Worm (Caenorhabditis elegans) whole organism, L4 larva: ENCODE measurements around the gene Y22D7AL.16.

Experiments
- D1046.2 ChIP-seq: fragments of 200-800 bp; sonication (Bioruptor generic); IDR thresholded peaks from 2 replicates; pipeline ENCODE4 v1.3.6; 2022; ENCODE audit warnings: missing genetic modification characterization, missing compliant biosample characterization
- F49E8.2 ChIP-seq: sonication (generic microtip); optimal IDR thresholded peaks from 2 replicates; lab custom pipeline; 2016; ENCODE audit warnings: missing compliant biosample characterization, mild to moderate bottlenecking, missing genetic modification characterization, borderline replicate concordance
- T26A8.4 ChIP-seq: fragments of 200-800 bp; sonication (Bioruptor generic); IDR thresholded peaks from 2 replicates; pipeline ENCODE4 v1.3.6; 2022; ENCODE audit warnings: missing genetic modification characterization, missing compliant biosample characterization
- Y105C5A.15 ChIP-seq: fragments of 200-800 bp; sonication (Bioruptor generic); IDR thresholded peaks from 2 replicates; pipeline ENCODE4 v1.3.6; 2022; ENCODE audit warnings: missing genetic modification characterization, missing compliant biosample characterization
- Y75B8A.6 ChIP-seq: fragments of 200-800 bp; sonication (Bioruptor generic); IDR thresholded peaks from 2 replicates; pipeline ENCODE4 v1.3.6; 2022; ENCODE audit warnings: missing genetic modification reagents, missing genetic modification characterization, missing compliant biosample characterization
- ZK546.5 ChIP-seq, 2 experiments: sonication (generic microtip); optimal IDR thresholded peaks; 2 replicates each; lab custom pipeline; 2017; ENCODE audit warnings: missing biosample characterization in 2 of 2, missing genetic modification characterization in 2 of 2
- aha-1 ChIP-seq: fragments of 150-350 bp; peaks from one replicate; lab custom pipeline; 2014; ENCODE audit warnings: missing biosample characterization, missing genetic modification characterization
- ceh-20 ChIP-seq: fragments of 200-800 bp; sonication (Bioruptor generic); IDR thresholded peaks from 2 replicates; pipeline ENCODE4 v1.3.6; 2022; ENCODE audit warnings: missing genetic modification reagents, missing genetic modification characterization, missing compliant biosample characterization
- ceh-28 ChIP-seq: fragments of 150-350 bp; optimal IDR thresholded peaks from 2 replicates; lab custom pipeline; 2014; ENCODE audit warnings: missing biosample characterization, missing genetic modification reagents, missing genetic modification characterization
- ces-1 ChIP-seq: fragments of 150-350 bp; sonication (generic microtip); optimal IDR thresholded peaks from 4 replicates; lab custom pipeline; 2014; ENCODE audit warnings: missing biosample characterization, missing genetic modification reagents, missing genetic modification characterization
- cey-2 ChIP-seq: sonication (generic microtip); optimal IDR thresholded peaks from 3 replicates; lab custom pipeline; 2017; ENCODE audit warnings: missing genetic modification characterization, mild to moderate bottlenecking, missing compliant biosample characterization, antibody characterized with exemption, borderline replicate concordance; ENCODE audit not compliant: insufficient read depth
- daf-16 ChIP-seq, 3 experiments: sonication (generic microtip); optimal IDR thresholded peaks; 2 replicates each; lab custom pipeline; 2016 to 2017; ENCODE audit warnings: missing genetic modification characterization in 3 of 3, missing genetic modification reagents in 3 of 3, mild to moderate bottlenecking in 2 of 3, missing compliant biosample characterization in 2 of 3, missing biosample characterization in 1 of 3, moderate library complexity in 1 of 3
- dmd-6 ChIP-seq: fragments of 200-800 bp; sonication (Bioruptor generic); IDR thresholded peaks from 2 replicates; pipeline ENCODE4 v1.3.6; 2022; ENCODE audit warnings: missing genetic modification reagents, missing genetic modification characterization, missing compliant biosample characterization
- dmd-8 ChIP-seq: fragments of 200-800 bp; sonication (Bioruptor generic); IDR thresholded peaks from 2 replicates; pipeline ENCODE4 v1.3.6; 2022; ENCODE audit warnings: missing genetic modification characterization, missing compliant biosample characterization
- dmd-9 ChIP-seq: fragments of 200-800 bp; sonication (Bioruptor generic); IDR thresholded peaks from 2 replicates; pipeline ENCODE4 v1.3.6; 2022; ENCODE audit warnings: missing genetic modification reagents, missing genetic modification characterization, missing compliant biosample characterization
- dpl-1 ChIP-seq: fragments of 150-350 bp; optimal IDR thresholded peaks from 2 replicates; lab custom pipeline; 2014; ENCODE audit warnings: missing biosample characterization, missing genetic modification reagents, missing genetic modification characterization
- duxl-1 ChIP-seq: sonication (generic microtip); optimal IDR thresholded peaks from 2 replicates; lab custom pipeline; 2016; ENCODE audit warnings: mild to moderate bottlenecking, missing genetic modification characterization, moderate library complexity, missing compliant biosample characterization; ENCODE audit not compliant: poor library complexity
- fkh-10 ChIP-seq: fragments of 150-350 bp; optimal IDR thresholded peaks from 2 replicates; lab custom pipeline; 2014; ENCODE audit warnings: missing biosample characterization, missing genetic modification reagents, missing genetic modification characterization
- gei-8 ChIP-seq: fragments of 200-800 bp; sonication (Bioruptor generic); optimal IDR thresholded peaks from 2 replicates; lab custom pipeline; 2018; ENCODE audit warnings: mild to moderate bottlenecking, missing genetic modification characterization, missing compliant biosample characterization
- hlh-11 ChIP-seq: fragments of 200-800 bp; sonication (Bioruptor generic); optimal IDR thresholded peaks from 2 replicates; lab custom pipeline; 2018; ENCODE audit warnings: mild to moderate bottlenecking, missing genetic modification characterization, missing compliant biosample characterization
- hlh-30 ChIP-seq: sonication (generic microtip); optimal IDR thresholded peaks from 2 replicates; lab custom pipeline; 2017; ENCODE audit warnings: antibody characterized with exemption, mild to moderate bottlenecking, missing genetic modification characterization, missing compliant biosample characterization; ENCODE audit not compliant: insufficient read depth
- lir-3 ChIP-seq: sonication (generic microtip); optimal IDR thresholded peaks from 2 replicates; lab custom pipeline; 2016; ENCODE audit warnings: mild to moderate bottlenecking, missing genetic modification characterization, missing compliant biosample characterization
- lsy-2 ChIP-seq, 2 experiments: fragments of 150-350 bp in 1 of 2; sonication (generic microtip) in 1 of 2; optimal IDR thresholded peaks; 2 replicates each; lab custom pipeline; 2014 to 2017; ENCODE audit warnings: missing biosample characterization in 2 of 2, missing genetic modification characterization in 2 of 2
- mdl-1 ChIP-seq, 2 experiments: fragments of 150-350 bp in 1 of 2; sonication (generic microtip) in 1 of 2; optimal IDR thresholded peaks; 2 replicates each; lab custom pipeline; 2014 to 2017; ENCODE audit warnings: missing biosample characterization in 2 of 2, missing genetic modification characterization in 2 of 2
- mdt-29 ChIP-seq: fragments of 200-800 bp; sonication (Bioruptor generic); IDR thresholded peaks from 2 replicates; pipeline ENCODE4 v1.3.6; 2022; ENCODE audit warnings: missing genetic modification reagents, missing genetic modification characterization, missing compliant biosample characterization
- mep-1 ChIP-seq: fragments of 150-350 bp; sonication (generic microtip); optimal IDR thresholded peaks from 3 replicates; lab custom pipeline; 2014; ENCODE audit warnings: missing biosample characterization, missing genetic modification characterization
- mes-2 ChIP-seq: sonication (generic microtip); optimal IDR thresholded peaks from 2 replicates; lab custom pipeline; 2016; ENCODE audit warnings: missing genotype, mild to moderate bottlenecking, missing genetic modification characterization, missing compliant biosample characterization; ENCODE audit not compliant: poor library complexity, severe bottlenecking
- mxl-3 ChIP-seq: fragments of 200-800 bp; sonication (Bioruptor generic); optimal IDR thresholded peaks from 2 replicates; lab custom pipeline; 2018; ENCODE audit warnings: mild to moderate bottlenecking, missing genetic modification characterization, missing compliant biosample characterization
- nhr-10 ChIP-seq: fragments of 150-350 bp; optimal IDR thresholded peaks from 2 replicates; lab custom pipeline; 2014; ENCODE audit warnings: missing biosample characterization, missing genetic modification characterization
- nhr-11 ChIP-seq: fragments of 150-350 bp; optimal IDR thresholded peaks from 2 replicates; lab custom pipeline; 2014; ENCODE audit warnings: missing biosample characterization, missing genetic modification characterization
- nhr-28 ChIP-seq: fragments of 150-350 bp; optimal IDR thresholded peaks from 2 replicates; lab custom pipeline; 2014; ENCODE audit warnings: missing biosample characterization, missing genetic modification characterization
- nhr-42 ChIP-seq: fragments of 200-800 bp; sonication (Bioruptor generic); IDR thresholded peaks from 2 replicates; pipeline ENCODE4 v1.3.6; 2022; ENCODE audit warnings: missing genetic modification characterization, missing compliant biosample characterization
- nhr-77 ChIP-seq: fragments of 150-350 bp; optimal IDR thresholded peaks from 2 replicates; lab custom pipeline; 2014; ENCODE audit warnings: missing biosample characterization, missing genetic modification characterization
- pha-4 ChIP-seq, 2 experiments: fragments of 150-350 bp in 1 of 2; fragments of 200-800 bp in 1 of 2; sonication (Bioruptor generic) in 1 of 2; IDR thresholded peaks in 1 of 2; optimal IDR thresholded peaks in 1 of 2; 2 replicates each; pipeline versions ENCODE4 v1.3.6 to Lab custom; 2014 to 2022; ENCODE audit warnings: missing genetic modification characterization in 2 of 2, missing genetic modification reagents in 2 of 2, missing biosample characterization in 1 of 2, missing compliant biosample characterization in 1 of 2
- pqm-1 ChIP-seq: sonication (generic microtip); optimal IDR thresholded peaks from 2 replicates; lab custom pipeline; 2017; ENCODE audit warnings: missing biosample characterization, missing genetic modification characterization
- rbr-2 ChIP-seq: sonication (generic microtip); optimal IDR thresholded peaks from 2 replicates; lab custom pipeline; 2016; ENCODE audit warnings: missing genotype, missing genetic modification characterization, missing compliant biosample characterization
- saeg-2 ChIP-seq: fragments of 200-800 bp; sonication (Bioruptor generic); IDR thresholded peaks from 2 replicates; pipeline ENCODE4 v1.3.6; 2022; ENCODE audit warnings: missing genetic modification reagents, missing genetic modification characterization, missing compliant biosample characterization
- set-16 ChIP-seq: fragments of 200-800 bp; sonication (Bioruptor generic); IDR thresholded peaks from 2 replicates; pipeline ENCODE4 v1.3.6; 2022; ENCODE audit warnings: missing genetic modification reagents, missing genetic modification characterization, missing compliant biosample characterization
- snpc-1.2 ChIP-seq: fragments of 200-800 bp; sonication (Bioruptor generic); IDR thresholded peaks from 2 replicates; pipeline ENCODE4 v1.3.6; 2022; ENCODE audit warnings: missing genetic modification reagents, missing genetic modification characterization, missing compliant biosample characterization
- snpc-4 ChIP-seq: fragments of 150-350 bp; optimal IDR thresholded peaks from 2 replicates; lab custom pipeline; 2014; ENCODE audit warnings: missing biosample characterization, missing genetic modification characterization
- spr-1 ChIP-seq: sonication (generic microtip); optimal IDR thresholded peaks from 2 replicates; lab custom pipeline; 2016; ENCODE audit warnings: mild to moderate bottlenecking, missing genetic modification characterization, missing compliant biosample characterization
- tag-97 ChIP-seq: fragments of 200-800 bp; sonication (Bioruptor generic); IDR thresholded peaks from 2 replicates; pipeline ENCODE4 v1.3.6; 2022; ENCODE audit warnings: missing genetic modification characterization, missing compliant biosample characterization
- tra-1 ChIP-seq: fragments of 200-800 bp; sonication (Bioruptor generic); IDR thresholded peaks from 2 replicates; pipeline ENCODE4 v1.3.6; 2022; ENCODE audit warnings: missing genetic modification reagents, missing genetic modification characterization, missing compliant biosample characterization
- unc-39 ChIP-seq: sonication (generic microtip); optimal IDR thresholded peaks from 2 replicates; lab custom pipeline; 2017; ENCODE audit warnings: missing biosample characterization, missing genetic modification characterization
- unc-62 ChIP-seq, 3 experiments: fragments of 150-350 bp in 1 of 3; sonication (generic microtip); optimal IDR thresholded peaks in 2 of 3; peaks in 1 of 3; 1 replicate in 1 of 3; 2 replicates in 2 of 3; lab custom pipeline; 2014 to 2017; ENCODE audit warnings: missing biosample characterization in 3 of 3, missing genetic modification characterization in 3 of 3, missing genetic modification reagents in 3 of 3, missing genotype in 1 of 3
- zfp-2 ChIP-seq: sonication (generic microtip); optimal IDR thresholded peaks from 2 replicates; lab custom pipeline; 2016; ENCODE audit warnings: mild to moderate bottlenecking, missing genetic modification characterization, missing compliant biosample characterization

Y22D7AL.16 gene

DNA sequence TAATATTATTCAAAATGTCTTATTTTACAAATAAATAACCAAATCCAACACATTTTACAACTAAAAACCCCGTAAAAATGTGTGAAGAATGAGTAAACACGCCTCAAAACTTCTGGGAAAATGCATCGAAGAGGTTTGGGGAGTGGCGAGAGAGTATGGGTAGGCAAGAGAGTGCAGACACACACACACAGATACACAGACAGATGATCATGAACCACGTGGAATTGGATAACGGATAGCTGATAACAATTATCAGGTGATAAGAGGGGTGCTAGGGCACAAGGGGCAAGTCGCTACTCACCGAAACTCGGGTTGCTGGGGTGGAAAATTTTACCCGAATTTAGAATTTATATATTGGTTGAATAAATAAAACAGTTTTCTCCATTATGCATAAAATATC is 17.2 kb upstream of the Y22D7AL.16 start:
- peak; percentile 49; the same call in 1 of the 2 replicates for TF ChIP-seq dmd-6 (GFP tag; lab: Robert Waterston, UW)
- TF ChIP-seq hlh-11 (tag; lab: Kevin White, UChicago) = peak; percentile 79
- peak; percentile 94 for TF ChIP-seq hlh-30 (tag; lab: Kevin White, UChicago)
- TF ChIP-seq daf-16 (GFP tag; optimal IDR thresholded peaks at IDR 0.05; lab: Kevin White, UChicago) = peak in 1 of 2 experiments; percentile 21
- TF ChIP-seq daf-16 (tag; optimal IDR thresholded peaks at IDR 0.05; lab: Kevin White, UChicago) = no peak
- TF ChIP-seq mdl-1 (tag; optimal IDR thresholded peaks at IDR 0.05; lab: Kevin White, UChicago) = peak; percentile 61 to 86
- TF ChIP-seq dpl-1 (GFP tag; lab: Kevin White, UChicago) = no peak
- peak; percentile 64 for TF ChIP-seq nhr-11
- no peak for TF ChIP-seq mep-1
- peak; percentile 5 for TF ChIP-seq aha-1 (tag; lab: Kevin White, UChicago)
- peak; percentile 95 for TF ChIP-seq mxl-3 (GFP tag; lab: Kevin White, UChicago)
- peak; percentile 62 for TF ChIP-seq nhr-28 (tag; lab: Kevin White, UChicago)

DNA sequence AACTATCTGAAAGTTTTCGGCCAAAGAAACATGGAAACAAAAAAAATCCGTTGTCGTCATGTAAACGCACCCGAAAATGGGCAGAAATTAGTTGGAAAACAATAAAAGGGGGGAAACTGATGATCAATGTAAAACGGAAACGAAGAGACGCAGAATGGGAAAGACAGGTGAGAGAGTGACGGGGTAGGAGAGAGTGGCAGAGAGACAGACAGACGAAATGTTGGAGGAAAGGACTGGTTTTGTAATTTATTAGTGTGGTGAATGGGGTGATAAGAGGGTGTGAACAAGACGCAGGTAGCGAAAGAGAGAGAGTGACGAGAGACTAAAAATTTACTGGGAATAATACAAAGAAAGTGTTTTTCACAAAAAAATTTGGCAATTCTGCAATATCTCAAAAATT is 16.0 kb upstream of the Y22D7AL.16 start:
- TF ChIP-seq ceh-20 (GFP tag; lab: Robert Waterston, UW) (peak; percentile 97), nhr-77 (peak; percentile 84), mep-1 (peak; percentile 81), tra-1 (GFP tag; lab: Robert Waterston, UW) (peak; percentile 87), nhr-28 (tag; lab: Kevin White, UChicago) (peak; percentile 93), lsy-2 (tag; optimal IDR thresholded peaks at IDR 0.05; lab: Kevin White, UChicago) (peak in 1 of 2 experiments; percentile 78), nhr-42 (GFP tag; lab: Robert Waterston, UW) (0 out of 2 replicates have a peak, but pooled peaks have one; percentile 54), unc-62 (GFP tag; optimal IDR thresholded peaks at IDR 0.05 in 1 of 2; lab: Kevin White, UChicago) (peak in 1 of 2 experiments; percentile 91), unc-62 (tag; optimal IDR thresholded peaks at IDR 0.05; lab: Kevin White, UChicago) (no peak), dmd-9 (GFP tag; lab: Robert Waterston, UW) (no peak), Y105C5A.15 (no peak), F49E8.2 (no peak), T26A8.4 (0 out of 2 replicates have a peak, but pooled peaks have one; percentile 16), duxl-1 (tag; lab: Kevin White, UChicago) (peak; percentile 30), set-16 (GFP tag; lab: Robert Waterston, UW) (0 out of 2 replicates have a peak, but pooled peaks have one; percentile 21), hlh-30 (tag; lab: Kevin White, UChicago) (peak; percentile 84), dmd-8 (GFP tag; lab: Robert Waterston, UW) (no peak), lir-3 (tag; lab: Kevin White, UChicago) (no peak), Y75B8A.6 (GFP tag; lab: Robert Waterston, UW) (no peak), nhr-10 (tag; lab: Kevin White, UChicago) (peak; percentile 4), pha-4 (GFP tag; IDR thresholded peaks at IDR 0.05; lab: Robert Waterston, UW) (no peak), pha-4 (tag; optimal IDR thresholded peaks at IDR 0.05; lab: Kevin White, UChicago) (no peak), snpc-1.2 (GFP tag; lab: Robert Waterston, UW) (no peak), cey-2 (no peak), mxl-3 (GFP tag; lab: Kevin White, UChicago) (peak; percentile 73), unc-39 (no peak), spr-1 (tag; lab: Kevin White, UChicago) (no peak), D1046.2 (GFP tag; lab: Robert Waterston, UW) (no peak), mdt-29 (GFP tag; lab: Robert Waterston, UW) (no peak), gei-8 (GFP tag; lab: Kevin White, UChicago) (no peak), hlh-11 (tag; lab: Kevin White, UChicago) (peak; percentile 95), rbr-2 (tag; lab: Kevin White, UChicago) (peak; percentile 63), snpc-4 (tag; lab: Kevin White, UChicago) (no peak), zfp-2 (tag; lab: Kevin White, UChicago) (no peak), pqm-1 (tag; lab: Kevin White, UChicago) (peak; percentile 83), ces-1 (GFP tag; lab: Kevin White, UChicago) (no peak), dmd-6 (GFP tag; lab: Robert Waterston, UW) (peak; percentile 94), ceh-28 (tag; lab: Kevin White, UChicago) (no peak), mdl-1 (tag; optimal IDR thresholded peaks at IDR 0.05; lab: Kevin White, UChicago) (peak in 1 of 2 experiments; percentile 80), mes-2 (tag; lab: Kevin White, UChicago) (peak; percentile 62), tag-97 (no peak), saeg-2 (GFP tag; lab: Robert Waterston, UW) (peak; percentile 34; the same call in 1 of the 2 replicates), fkh-10 (GFP tag; lab: Kevin White, UChicago) (no peak), ZK546.5 (tag; optimal IDR thresholded peaks at IDR 0.05; lab: Kevin White, UChicago) (no peak)
